Worm (Caenorhabditis elegans): ENCODE results near the gene C41C4.9.

C41C4.9 gene

DNA sequence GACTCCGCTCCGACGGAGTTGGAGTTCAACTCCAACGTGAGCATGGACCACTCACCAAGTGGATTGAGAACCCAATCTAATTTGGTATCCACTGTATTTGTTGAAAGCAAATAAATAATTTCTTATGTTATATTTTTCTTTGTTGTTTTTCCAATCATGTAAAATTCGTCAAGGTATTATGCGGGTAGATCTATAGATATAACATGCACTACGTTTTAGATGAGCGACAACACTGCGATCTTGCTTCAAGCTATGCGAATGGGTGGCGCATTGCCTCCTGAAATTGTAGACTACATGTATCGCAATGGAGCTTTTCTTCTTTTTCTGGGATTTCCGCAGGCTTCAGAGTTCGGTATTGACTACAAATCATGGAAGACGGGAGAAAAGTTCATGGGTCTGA is 37.1 kb downstream of the C41C4.9 start, which contains the start of gene F10B5.2:
TSS of gene F10B5.2 (plus strand) at position 220 of the 400 bp plus-strand sequence.
- TF ChIP-seq elt-2 (tag; optimal IDR thresholded peaks at IDR 0.05), result no peak
- TF ChIP-seq ZK546.5 (tag; optimal IDR thresholded peaks at IDR 0.05), result no peak
- TF ChIP-seq pha-4 (tag; optimal IDR thresholded peaks at IDR 0.05), result no peak
- TF ChIP-seq tbx-2 (tag; optimal IDR thresholded peaks at IDR 0.05), result no peak
- TF ChIP-seq zag-1 (tag; optimal IDR thresholded peaks at IDR 0.05), result no peak
- TF ChIP-seq fkh-10 (GFP tag; optimal IDR thresholded peaks at IDR 0.05), result no peak
- TF ChIP-seq ztf-4 (tag; optimal IDR thresholded peaks at IDR 0.05), result no peak
- no peak for TF ChIP-seq mml-1 (tag; optimal IDR thresholded peaks at IDR 0.05)

DNA sequence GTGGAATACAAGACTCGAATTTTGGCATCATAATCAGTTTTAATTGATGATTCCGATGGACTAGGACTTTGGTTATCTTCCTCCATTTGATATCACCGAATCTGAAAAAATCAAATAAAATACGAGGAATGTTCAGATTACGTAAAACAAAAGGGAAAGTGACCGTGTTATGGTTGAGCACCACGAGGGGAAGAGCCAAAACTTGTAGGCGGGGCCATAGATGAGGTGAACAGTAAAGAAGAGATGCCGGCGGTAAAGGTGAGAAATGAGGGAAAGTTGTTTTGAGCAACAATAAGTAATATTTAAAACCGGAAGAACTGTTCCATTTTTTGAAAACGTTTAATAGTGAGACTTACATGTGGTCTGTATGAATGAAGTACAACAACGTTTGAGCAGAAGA is 42.5 kb downstream of the C41C4.9 start, which contains the start of gene F10B5.3:
TSS of gene F10B5.3 (minus strand) at position 101 of the 400 bp plus-strand sequence.
- no peak for TF ChIP-seq ztf-4 (tag; optimal IDR thresholded peaks at IDR 0.05)
- TF ChIP-seq ceh-28 (tag; optimal IDR thresholded peaks at IDR 0.05), result no peak
- TF ChIP-seq R02D3.7 (tag; optimal IDR thresholded peaks at IDR 0.05), result no peak
- no peak for TF ChIP-seq pha-4 (tag; optimal IDR thresholded peaks at IDR 0.05)
- TF ChIP-seq ztf-11 (tag; optimal IDR thresholded peaks at IDR 0.05), result no peak
- no peak for TF ChIP-seq ceh-9 (tag; optimal IDR thresholded peaks at IDR 0.05)
- no peak for TF ChIP-seq eor-1 (tag; optimal IDR thresholded peaks at IDR 0.05)
- TF ChIP-seq unc-62 (GFP tag; optimal IDR thresholded peaks at IDR 0.05), result no peak
- TF ChIP-seq ceh-16 (tag; optimal IDR thresholded peaks at IDR 0.05), result no peak
- no peak for TF ChIP-seq nhr-77 (tag; optimal IDR thresholded peaks at IDR 0.05)
- TF ChIP-seq elt-2 (tag; optimal IDR thresholded peaks at IDR 0.05), result no peak
- no peak for TF ChIP-seq elt-1 (tag; optimal IDR thresholded peaks at IDR 0.05)
- no peak for TF ChIP-seq nhr-12 (tag; optimal IDR thresholded peaks at IDR 0.05)
- no peak for TF ChIP-seq lin-15B (tag; optimal IDR thresholded peaks at IDR 0.05)
- TF ChIP-seq jun-1 (tag; optimal IDR thresholded peaks at IDR 0.05), result no peak
- no peak for TF ChIP-seq pqm-1 (tag; optimal IDR thresholded peaks at IDR 0.05)
- TF ChIP-seq egl-27 (tag; optimal IDR thresholded peaks at IDR 0.05), result no peak
- no peak for TF ChIP-seq sea-2 (GFP tag; optimal IDR thresholded peaks at IDR 0.05)
- TF ChIP-seq skn-1 (tag; optimal IDR thresholded peaks at IDR 0.05), result no peak
- no peak for TF ChIP-seq tbx-2 (tag; optimal IDR thresholded peaks at IDR 0.05)

DNA sequence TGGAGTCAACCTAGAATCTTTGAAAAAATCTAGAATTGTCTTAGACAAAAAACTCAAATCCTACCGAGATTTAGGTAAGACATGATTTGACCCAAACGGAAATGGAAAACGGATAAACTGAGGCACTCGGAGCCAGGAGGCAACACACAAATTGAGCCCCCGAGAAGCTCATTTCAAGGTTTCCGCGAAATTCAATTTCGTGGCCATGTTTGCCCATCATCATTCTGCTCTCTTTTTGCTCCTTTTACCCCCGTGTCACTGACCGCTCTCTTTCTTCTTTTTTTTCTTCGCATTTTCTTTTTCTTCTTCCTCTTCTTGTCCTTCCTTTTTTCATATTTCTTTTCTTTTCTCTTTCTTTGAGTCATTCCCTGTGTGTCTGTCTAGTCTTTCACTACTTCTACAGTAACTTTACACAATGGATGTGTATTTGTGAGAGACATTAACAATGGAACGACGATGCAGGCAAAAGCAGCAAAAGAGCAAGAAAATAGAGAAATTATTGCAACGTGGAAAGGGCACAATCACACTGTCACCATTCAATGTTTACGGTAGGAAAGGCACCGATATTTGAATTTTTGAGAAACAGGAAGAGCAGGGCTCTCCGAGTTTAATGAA is 45.4 kb downstream of the C41C4.9 start:
- peak; percentile 37 for TF ChIP-seq fkh-10 (GFP tag; optimal IDR thresholded peaks at IDR 0.05)
- TF ChIP-seq pha-4 (tag; optimal IDR thresholded peaks at IDR 0.05), result peak; percentile 60
- no peak for TF ChIP-seq skn-1 (tag; optimal IDR thresholded peaks at IDR 0.05)
- no peak for TF ChIP-seq mml-1 (tag; optimal IDR thresholded peaks at IDR 0.05)
- no peak for TF ChIP-seq ztf-4 (tag; optimal IDR thresholded peaks at IDR 0.05)
- no peak for TF ChIP-seq lsy-12 (tag; optimal IDR thresholded peaks at IDR 0.05)

DNA sequence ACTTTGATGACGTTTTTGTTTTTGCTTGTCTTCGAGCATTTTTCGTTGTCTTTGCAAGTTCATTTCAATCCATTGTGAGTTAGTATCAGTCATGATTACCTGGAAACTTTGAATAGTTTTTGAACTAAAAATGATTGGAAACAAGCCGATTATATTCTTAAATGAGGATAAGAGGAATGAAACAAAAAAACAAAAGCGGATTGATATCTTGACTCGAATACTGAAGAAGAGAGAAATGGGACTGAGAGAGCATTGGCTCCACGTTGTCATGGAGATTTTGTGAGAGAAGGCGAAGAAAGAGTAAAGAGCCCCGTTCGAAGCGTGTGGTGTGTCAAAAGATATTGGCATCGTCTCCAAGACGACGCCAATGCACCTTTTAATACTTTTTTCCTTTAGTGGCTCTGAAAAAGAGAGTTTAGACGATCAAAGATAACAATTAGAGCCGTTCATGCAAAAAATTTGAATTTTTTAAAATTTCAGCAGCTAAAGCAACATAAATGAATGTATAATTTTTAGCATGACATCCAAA is 49.5 kb downstream of the C41C4.9 start, which contains the start of the genes tub-1 and tmem-138:
TSS of gene tub-1 (minus strand) at position 101 of the 529 bp plus-strand sequence.
TSS of gene tmem-138 (plus strand) at position 479 of the 529 bp plus-strand sequence.
- TF ChIP-seq nhr-25 (tag; optimal IDR thresholded peaks at IDR 0.05) (no peak), nhr-11 (tag; optimal IDR thresholded peaks at IDR 0.05) (peak; percentile 44)

DNA sequence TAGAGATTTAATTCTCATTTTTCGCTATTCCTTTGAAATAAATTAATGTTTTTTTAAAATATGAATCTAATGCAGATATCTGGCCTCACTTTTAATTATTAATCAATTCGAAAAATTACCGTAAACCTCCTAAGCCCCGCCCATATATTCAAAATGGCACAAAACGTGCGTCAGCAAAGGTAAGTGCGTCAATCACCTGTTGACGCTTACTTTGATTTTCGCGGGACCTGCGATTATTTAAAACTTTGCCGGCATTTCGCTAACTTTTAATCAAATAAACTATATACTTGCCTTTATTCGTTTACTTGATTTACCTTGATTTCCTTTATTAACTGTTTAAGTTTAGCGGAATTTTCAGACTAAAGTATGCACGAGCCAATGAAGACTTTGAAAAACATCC is 50.5 kb downstream of the C41C4.9 start, which contains the start of gene pch-2:
TSS of gene pch-2 (plus strand) at position 359 of the 400 bp plus-strand sequence.
- peak; percentile 13 for TF ChIP-seq lin-39 (tag; optimal IDR thresholded peaks at IDR 0.05)
- no peak for TF ChIP-seq jun-1 (tag; optimal IDR thresholded peaks at IDR 0.05)
- no peak for TF ChIP-seq mdl-1 (tag; optimal IDR thresholded peaks at IDR 0.05)
- TF ChIP-seq elt-2 (tag; optimal IDR thresholded peaks at IDR 0.05), result peak; percentile 11
- no peak for TF ChIP-seq ZK546.5 (tag; optimal IDR thresholded peaks at IDR 0.05)
- TF ChIP-seq pha-4 (tag; optimal IDR thresholded peaks at IDR 0.05), result peak; percentile 59
- TF ChIP-seq nhr-43 (tag; optimal IDR thresholded peaks at IDR 0.05; ENCODE audit: poor library complexity, severe bottlenecking), result peak; percentile 33
- peak; percentile 71 for TF ChIP-seq nfya-1 (tag; optimal IDR thresholded peaks at IDR 0.05; ENCODE audit: insufficient read depth)
- peak; percentile 70 for TF ChIP-seq lin-15B (tag; optimal IDR thresholded peaks at IDR 0.05)
- peak; percentile 53 for TF ChIP-seq snpc-4 (tag; optimal IDR thresholded peaks at IDR 0.05)
- TF ChIP-seq nhr-25 (tag; optimal IDR thresholded peaks at IDR 0.05), result peak; percentile 53
- no peak for TF ChIP-seq ceh-9 (tag; optimal IDR thresholded peaks at IDR 0.05)
- no peak for TF ChIP-seq ceh-28 (tag; optimal IDR thresholded peaks at IDR 0.05)

All from whole organism, L3 larva.